Fruit fly (Drosophila melanogaster): ENCODE measurements around the gene Prp6.

The Prp6 gene

DNA sequence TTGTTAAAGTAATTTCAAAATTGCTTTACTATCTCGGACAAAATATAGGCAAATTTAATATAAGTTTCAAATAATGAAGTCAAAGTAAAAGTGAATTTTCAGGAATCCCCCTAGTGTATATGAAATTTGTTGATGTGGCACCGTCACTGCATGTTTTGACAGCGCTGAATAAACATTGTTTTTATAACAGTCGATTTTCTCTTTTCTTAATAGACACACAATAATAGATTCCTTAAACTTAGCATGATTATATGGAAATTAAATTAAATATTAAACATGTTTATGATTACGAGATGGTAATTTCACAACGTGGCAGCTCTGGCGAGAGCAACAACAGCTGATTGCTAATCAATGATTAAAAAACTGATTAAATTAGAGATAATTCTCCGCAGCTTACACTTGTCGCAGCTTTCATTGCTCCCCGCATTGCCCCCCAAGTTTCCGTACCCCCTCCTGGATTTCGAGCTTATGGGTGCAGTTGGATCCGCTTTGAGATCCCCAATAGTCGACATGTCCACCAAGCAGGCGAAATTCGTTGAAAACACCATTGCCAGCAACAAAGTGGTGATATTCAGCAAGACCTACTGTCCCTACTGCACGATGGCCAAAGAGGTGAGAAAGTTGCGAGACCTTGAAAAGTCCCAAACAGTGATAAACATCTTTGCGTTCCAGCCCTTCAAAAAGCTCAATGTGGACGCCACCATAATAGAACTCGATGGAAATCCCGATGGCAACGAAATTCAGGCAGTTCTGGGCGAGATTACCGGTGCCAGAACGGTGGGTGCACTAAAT, 35.9 kb upstream of the Prp6 start, which contains the start of gene Grx1 (continued):
- TF ChIP-seq CG9215 (GFP tag; IDR thresholded peaks at IDR 0.05), result no peak
- peak; percentile 80 for TF ChIP-seq lilli (GFP tag; optimal IDR thresholded peaks at IDR 0.05)
- TF ChIP-seq bsh (GFP tag; optimal IDR thresholded peaks at IDR 0.05), result peak in 1 of 2 experiments; percentile 57
- no peak for TF ChIP-seq nerfin-1 (tag; optimal IDR thresholded peaks at IDR 0.05)
- TF ChIP-seq Dip2 (GFP tag; IDR thresholded peaks at IDR 0.05), result no peak
- no peak for TF ChIP-seq btn (GFP tag; optimal IDR thresholded peaks at IDR 0.05)
- no peak for TF ChIP-seq h (optimal IDR thresholded peaks at IDR 0.05)
- TF ChIP-seq CG8478 (optimal IDR thresholded peaks at IDR 0.05), result no peak
- TF ChIP-seq CG6854 (GFP tag; optimal IDR thresholded peaks at IDR 0.05), result no peak
- peak; percentile 63 for TF ChIP-seq Hsf (GFP tag; optimal IDR thresholded peaks at IDR 0.05)
- TF ChIP-seq az2 (GFP tag; optimal IDR thresholded peaks at IDR 0.05), result peak; percentile 69
- TF ChIP-seq wdn (GFP tag; IDR thresholded peaks at IDR 0.05), result no peak
- peak; percentile 73 for TF ChIP-seq CG12659 (GFP tag; optimal IDR thresholded peaks at IDR 0.05)
- peak; percentile 49 for TF ChIP-seq CG9727 (GFP tag; optimal IDR thresholded peaks at IDR 0.05)
- no peak for TF ChIP-seq CG30431 (GFP tag; optimal IDR thresholded peaks at IDR 0.05)
- TF ChIP-seq so (GFP tag; IDR thresholded peaks at IDR 0.05), result no peak
- peak; percentile 84 for TF ChIP-seq MBD-R2 (GFP tag; IDR thresholded peaks at IDR 0.05)
- peak; percentile 36 for TF ChIP-seq corto (GFP tag; optimal IDR thresholded peaks at IDR 0.05)
- peak; percentile 45; the same call in 1 of the 2 replicates for TF ChIP-seq E2f2 (GFP tag; IDR thresholded peaks at IDR 0.05)
- no peak for TF ChIP-seq Elba2 (GFP tag; optimal IDR thresholded peaks at IDR 0.05)
- TF ChIP-seq Eip74EF (GFP tag; optimal IDR thresholded peaks at IDR 0.05), result no peak
- no peak for TF ChIP-seq lov (optimal IDR thresholded peaks at IDR 0.05)
- TF ChIP-seq lov (GFP tag; IDR thresholded peaks at IDR 0.05), result no peak
- TF ChIP-seq CG15011 (GFP tag; optimal IDR thresholded peaks at IDR 0.05), result peak; percentile 16
- TF ChIP-seq CG6689 (GFP tag; IDR thresholded peaks at IDR 0.05), result peak; percentile 61
- TF ChIP-seq fu2 (GFP tag; optimal IDR thresholded peaks at IDR 0.05), result no peak
- TF ChIP-seq crol (GFP tag; IDR thresholded peaks at IDR 0.05), result peak; percentile 77
- peak; percentile 31 for TF ChIP-seq CG4820 (GFP tag; optimal IDR thresholded peaks at IDR 0.05)
- peak; percentile 71 for TF ChIP-seq unpg (GFP tag; optimal IDR thresholded peaks at IDR 0.05)
- no peak for TF ChIP-seq dan (GFP tag; IDR thresholded peaks at IDR 0.05)
- TF ChIP-seq H2.0 (GFP tag; IDR thresholded peaks at IDR 0.05), result 0 out of 2 replicates have a peak, but pooled peaks have one; percentile 20
- TF ChIP-seq C15 (GFP tag; IDR thresholded peaks at IDR 0.05), result no peak
- TF ChIP-seq CG4854 (GFP tag; optimal IDR thresholded peaks at IDR 0.05), result peak; percentile 8
- TF ChIP-seq CG17359 (tag; optimal IDR thresholded peaks at IDR 0.05), result peak; percentile 8
- TF ChIP-seq Myb (GFP tag; optimal IDR thresholded peaks at IDR 0.05), result peak; percentile 21
- no peak for TF ChIP-seq ap (GFP tag; IDR thresholded peaks at IDR 0.05)
- peak; percentile 40 for TF ChIP-seq Ssrp (tag; optimal IDR thresholded peaks at IDR 0.05)
- TF ChIP-seq lola (GFP tag; optimal IDR thresholded peaks at IDR 0.05), result peak in 1 of 3 experiments; percentile 57
- peak; percentile 36 for TF ChIP-seq ems (GFP tag; optimal IDR thresholded peaks at IDR 0.05)
- TF ChIP-seq Optix (GFP tag; IDR thresholded peaks at IDR 0.05), result no peak
- no peak for TF ChIP-seq HmgZ (tag; optimal IDR thresholded peaks at IDR 0.05)
- TF ChIP-seq Lpt (GFP tag; optimal IDR thresholded peaks at IDR 0.05), result no peak
- TF ChIP-seq dysf (GFP tag; IDR thresholded peaks at IDR 0.05), result no peak
- TF ChIP-seq Dref (GFP tag; IDR thresholded peaks at IDR 0.05), result no peak
- TF ChIP-seq CG8281 (tag; optimal IDR thresholded peaks at IDR 0.05), result no peak
- peak; percentile 31 for TF ChIP-seq maf-S (GFP tag; optimal IDR thresholded peaks at IDR 0.05)
- TF ChIP-seq luna (GFP tag; optimal IDR thresholded peaks at IDR 0.05), result no peak
- peak; percentile 62 for TF ChIP-seq Max (GFP tag; optimal IDR thresholded peaks at IDR 0.05)
- TF ChIP-seq CG5953 (GFP tag; IDR thresholded peaks at IDR 0.05), result no peak
- peak; percentile 37 for TF ChIP-seq Nf-YB (GFP tag; optimal IDR thresholded peaks at IDR 0.05)
- TF ChIP-seq CG11247 (GFP tag; IDR thresholded peaks at IDR 0.05), result no peak

Data from whole organism, embryonic.